Worm (Caenorhabditis elegans) whole organism, mixed stage, embryonic: ENCODE measurements around the gene Y46E12BL.2.

Experiments used
- M03D4.4 ChIP-seq: sonication (generic microtip); optimal IDR thresholded peaks from 2 replicates; lab custom pipeline; 2017; ENCODE audit warnings: mild to moderate bottlenecking, missing genetic modification characterization, missing compliant biosample characterization
- bed-3 ChIP-seq: fragments of 200-800 bp; sonication (Bioruptor generic); optimal IDR thresholded peaks from 3 replicates; lab custom pipeline; 2018; ENCODE audit warnings: mild to moderate bottlenecking, missing genetic modification characterization, moderate library complexity, missing compliant biosample characterization
- ceh-39 ChIP-seq: fragments of 150-350 bp; optimal IDR thresholded peaks from 2 replicates; lab custom pipeline; 2014; ENCODE audit warnings: missing biosample characterization, missing genetic modification characterization
- ceh-43 ChIP-seq: fragments of 200-800 bp; sonication (Bioruptor generic); optimal IDR thresholded peaks from 2 replicates; lab custom pipeline; 2018; ENCODE audit warnings: mild to moderate bottlenecking, missing genetic modification characterization, moderate library complexity, missing compliant biosample characterization
- ceh-83 ChIP-seq: fragments of 200-800 bp; sonication (Bioruptor generic); optimal IDR thresholded peaks from 2 replicates; lab custom pipeline; 2018; ENCODE audit warnings: mild to moderate bottlenecking, missing genetic modification characterization, missing compliant biosample characterization
- ces-1 ChIP-seq: fragments of 150-350 bp; optimal IDR thresholded peaks from 2 replicates; lab custom pipeline; 2014; ENCODE audit warnings: missing biosample characterization, missing genetic modification reagents, missing genetic modification characterization
- drap-1 ChIP-seq: fragments of 200-800 bp; sonication (Bioruptor generic); optimal IDR thresholded peaks from 3 replicates; lab custom pipeline; 2018; ENCODE audit warnings: mild to moderate bottlenecking, missing genetic modification characterization, missing compliant biosample characterization
- elt-1 ChIP-seq: sonication (generic microtip); optimal IDR thresholded peaks from 2 replicates; lab custom pipeline; 2017; ENCODE audit warnings: missing genetic modification characterization, mild to moderate bottlenecking, missing compliant biosample characterization, antibody characterized with exemption, moderate library complexity, borderline replicate concordance; ENCODE audit not compliant: insufficient read depth
- elt-3 ChIP-seq: fragments of 150-350 bp; optimal IDR thresholded peaks from 2 replicates; lab custom pipeline; 2014; ENCODE audit warnings: missing biosample characterization, missing genetic modification characterization
- flh-1 ChIP-seq: fragments of 200-800 bp; sonication (Bioruptor generic); optimal IDR thresholded peaks from 2 replicates; lab custom pipeline; 2018; ENCODE audit warnings: mild to moderate bottlenecking, missing genetic modification characterization, moderate library complexity, missing compliant biosample characterization
- ham-2 ChIP-seq: fragments of 200-800 bp; sonication (Bioruptor generic); optimal IDR thresholded peaks from 2 replicates; lab custom pipeline; 2018; ENCODE audit warnings: mild to moderate bottlenecking, missing genetic modification characterization, missing compliant biosample characterization
- hlh-1 ChIP-seq: fragments of 150-350 bp; optimal IDR thresholded peaks from 2 replicates; lab custom pipeline; 2014; ENCODE audit warnings: missing biosample characterization, missing genetic modification reagents, missing genetic modification characterization
- lin-32 ChIP-seq: fragments of 200-800 bp; sonication (Bioruptor generic); optimal IDR thresholded peaks from 2 replicates; lab custom pipeline; 2018; ENCODE audit warnings: mild to moderate bottlenecking, missing genetic modification characterization, missing compliant biosample characterization
- lsy-2 ChIP-seq: fragments of 150-350 bp; optimal IDR thresholded peaks from 2 replicates; lab custom pipeline; 2014; ENCODE audit warnings: missing biosample characterization, missing genetic modification characterization
- mep-1 ChIP-seq: fragments of 150-350 bp; optimal IDR thresholded peaks from 2 replicates; lab custom pipeline; 2017; ENCODE audit warnings: missing biosample characterization, missing genetic modification reagents, missing genetic modification characterization, inconsistent platforms
- mls-2 ChIP-seq: sonication (generic microtip); optimal IDR thresholded peaks from 2 replicates; lab custom pipeline; 2016; ENCODE audit warnings: mild to moderate bottlenecking, missing genetic modification characterization, moderate library complexity, missing compliant biosample characterization
- nhr-12 ChIP-seq: fragments of 150-350 bp; optimal IDR thresholded peaks from 2 replicates; lab custom pipeline; 2014; ENCODE audit warnings: missing biosample characterization, missing genetic modification characterization
- nhr-2 ChIP-seq: fragments of 150-350 bp; optimal IDR thresholded peaks from 2 replicates; lab custom pipeline; 2014; ENCODE audit warnings: missing biosample characterization, missing genetic modification characterization
- nhr-237 ChIP-seq: fragments of 150-350 bp; optimal IDR thresholded peaks from 2 replicates; lab custom pipeline; 2014; ENCODE audit warnings: missing biosample characterization, missing genetic modification characterization
- pha-4 ChIP-seq: fragments of 150-350 bp; optimal IDR thresholded peaks from 2 replicates; lab custom pipeline; 2018; ENCODE audit warnings: missing biosample characterization, missing genetic modification reagents, missing genetic modification characterization
- sem-2 ChIP-seq: fragments of 200-800 bp; sonication (Bioruptor generic); optimal IDR thresholded peaks from 2 replicates; lab custom pipeline; 2018; ENCODE audit warnings: mild to moderate bottlenecking, missing genetic modification characterization, missing compliant biosample characterization
- snpc-4 ChIP-seq: fragments of 150-350 bp; optimal IDR thresholded peaks from 2 replicates; lab custom pipeline; 2014; ENCODE audit warnings: missing biosample characterization, missing genetic modification characterization
- sptf-1 ChIP-seq: sonication (generic microtip); optimal IDR thresholded peaks from 2 replicates; lab custom pipeline; 2017; ENCODE audit warnings: mild to moderate bottlenecking, missing genetic modification characterization, moderate library complexity, missing compliant biosample characterization
- tbx-8 ChIP-seq: fragments of 200-800 bp; sonication (Bioruptor generic); optimal IDR thresholded peaks from 2 replicates; lab custom pipeline; 2018; ENCODE audit warnings: mild to moderate bottlenecking, missing genetic modification characterization, moderate library complexity, missing compliant biosample characterization
- unc-39 ChIP-seq: fragments of 150-350 bp; optimal IDR thresholded peaks from 2 replicates; lab custom pipeline; 2014; ENCODE audit warnings: missing biosample characterization, missing genetic modification characterization
- unc-62 ChIP-seq: fragments of 150-350 bp; optimal IDR thresholded peaks from 2 replicates; lab custom pipeline; 2014; ENCODE audit warnings: missing biosample characterization, missing genetic modification reagents, missing genetic modification characterization
- zip-8 ChIP-seq: fragments of 150-350 bp; optimal IDR thresholded peaks from 2 replicates; lab custom pipeline; 2014; ENCODE audit warnings: missing biosample characterization, missing genetic modification characterization
- ztf-11 ChIP-seq: fragments of 150-350 bp; optimal IDR thresholded peaks from 2 replicates; lab custom pipeline; 2014; ENCODE audit warnings: missing biosample characterization, missing genetic modification characterization

Gene Y46E12BL.2

DNA sequence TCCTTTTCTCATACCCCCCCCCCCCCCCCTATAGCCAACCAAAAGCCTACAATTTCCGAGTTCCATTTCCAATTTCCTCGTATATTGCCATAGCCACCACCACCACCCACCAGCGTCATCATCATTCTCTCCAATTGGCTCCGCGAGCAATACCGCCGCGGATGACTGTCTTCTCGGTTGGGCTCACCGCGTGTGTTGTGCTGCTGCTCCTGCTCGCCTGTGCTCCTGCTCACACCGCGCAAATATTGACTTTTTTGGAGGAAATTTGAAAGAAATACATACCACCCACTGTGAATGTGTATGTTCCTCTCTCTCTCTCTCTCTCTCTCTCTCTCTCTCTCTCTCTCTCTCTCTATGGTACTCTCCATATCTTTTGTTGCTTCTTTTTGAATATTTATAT lies 31.8 kb downstream of the Y46E12BL.2 start:
- TF ChIP-seq flh-1 (peak; percentile 26), pha-4 (tag; lab: Kevin White, UChicago) (peak; percentile 18), mls-2 (peak; percentile 32), hlh-1 (tag; lab: Kevin White, UChicago) (no peak), sptf-1 (tag; lab: Kevin White, UChicago) (peak; percentile 43), ztf-11 (tag; lab: Kevin White, UChicago) (no peak), mep-1 (tag; lab: Kevin White, UChicago) (no peak), sem-2 (GFP tag; lab: Kevin White, UChicago) (peak; percentile 24), ham-2 (no peak), zip-8 (tag; lab: Kevin White, UChicago) (no peak), drap-1 (GFP tag; lab: Kevin White, UChicago) (peak; percentile 55), nhr-237 (tag; lab: Kevin White, UChicago) (no peak)

ce11 chrII:15265469-15265868 lies 32.7 kb downstream of the Y46E12BL.2 start:
- no peak for TF ChIP-seq sptf-1 (tag; lab: Kevin White, UChicago)
- TF ChIP-seq lsy-2 (tag; lab: Kevin White, UChicago): no peak
- no peak for TF ChIP-seq bed-3
- no peak for TF ChIP-seq ceh-43
- TF ChIP-seq sem-2 (GFP tag; lab: Kevin White, UChicago): no peak
- no peak for TF ChIP-seq nhr-12
- no peak for TF ChIP-seq ceh-39 (tag; lab: Kevin White, UChicago)
- TF ChIP-seq unc-39 (tag; lab: Kevin White, UChicago): no peak
- no peak for TF ChIP-seq lin-32

ce11 chrII:15265951-15266350 lies 33.2 kb downstream of the Y46E12BL.2 start:
- TF ChIP-seq ztf-11 (tag; lab: Kevin White, UChicago) (no peak), ceh-43 (peak; percentile 50)
- TF ChIP-seq, all 35 proteins: peak for 1

ce11 chrII:15266487-15266886 lies 33.7 kb downstream of the Y46E12BL.2 start:
- no peak for TF ChIP-seq unc-62 (GFP tag; lab: Kevin White, UChicago)
- TF ChIP-seq sptf-1 (tag; lab: Kevin White, UChicago): no peak
- no peak for TF ChIP-seq elt-1 (tag; lab: Kevin White, UChicago)
- TF ChIP-seq lin-32: no peak
- TF ChIP-seq unc-39 (tag; lab: Kevin White, UChicago): no peak
- no peak for TF ChIP-seq ces-1 (GFP tag; lab: Kevin White, UChicago)
- TF ChIP-seq tbx-8 (GFP tag; lab: Kevin White, UChicago): no peak
- TF ChIP-seq sem-2 (GFP tag; lab: Kevin White, UChicago): no peak
- TF ChIP-seq nhr-2 (tag; lab: Kevin White, UChicago): no peak
- no peak for TF ChIP-seq ceh-83
- TF ChIP-seq nhr-237 (tag; lab: Kevin White, UChicago): no peak
- TF ChIP-seq elt-3: no peak
- TF ChIP-seq M03D4.4 (tag; lab: Kevin White, UChicago): no peak
- TF ChIP-seq, all 35 proteins: peak for 0

DNA sequence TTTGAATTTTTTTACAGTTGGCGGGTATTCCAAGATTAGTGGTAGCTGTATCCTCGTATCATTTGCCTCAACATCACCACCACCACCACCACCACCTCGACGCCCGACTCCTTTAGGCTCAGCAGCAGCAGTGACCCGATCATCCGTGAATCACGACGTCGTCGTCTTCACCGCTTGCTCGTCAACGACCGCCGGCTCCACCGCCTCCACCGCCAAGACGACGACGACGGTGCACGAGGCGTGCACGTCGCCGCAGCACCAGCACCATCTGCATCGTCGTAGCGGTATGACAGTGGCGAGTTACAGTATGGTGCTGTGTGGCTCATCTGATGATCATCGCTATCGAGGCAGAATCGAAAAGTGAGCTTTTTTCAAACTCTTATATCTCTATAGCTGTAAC lies 35.4 kb downstream of the Y46E12BL.2 start, which contains the start of gene rga-9:
TSS of gene rga-9 (plus strand) at position 16 of the 400 bp plus-strand sequence.
- TF ChIP-seq mls-2: no peak
- no peak for TF ChIP-seq ces-1 (GFP tag; lab: Kevin White, UChicago)

DNA sequence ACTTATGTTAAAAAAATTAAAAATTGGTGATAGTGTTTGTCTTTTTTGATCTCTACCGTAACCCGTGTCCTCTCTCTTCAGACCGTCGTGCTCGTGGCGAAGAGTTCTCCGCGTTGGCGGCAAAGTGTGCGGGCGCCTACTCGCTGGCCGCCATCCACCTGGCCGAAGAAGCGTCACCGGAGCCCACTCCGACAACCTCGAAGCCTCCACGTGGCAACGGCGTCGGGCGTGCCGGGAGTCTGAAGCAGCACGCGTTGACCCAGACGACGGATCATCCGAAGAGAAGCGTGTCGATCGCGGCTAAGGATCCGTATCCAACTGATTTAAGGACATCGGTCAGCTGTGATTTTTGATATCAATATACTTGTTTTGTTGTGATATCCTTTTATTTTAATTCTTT lies 40.2 kb downstream of the Y46E12BL.2 start:
- peak; percentile 50 for TF ChIP-seq sptf-1 (tag; lab: Kevin White, UChicago)
- TF ChIP-seq snpc-4: no peak
- TF ChIP-seq mls-2: peak; percentile 18
- TF ChIP-seq drap-1 (GFP tag; lab: Kevin White, UChicago): no peak
- TF ChIP-seq, all 35 proteins: peak for 2
